Worm (Caenorhabditis elegans) whole organism, L1 larva: Measurements from ENCODE around the gene fbxa-95.

Experiments used
- F16B12.6 ChIP-seq: fragments of 150-350 bp; optimal IDR thresholded peaks from 2 replicates; lab custom pipeline; 2014; ENCODE audit warnings: missing biosample characterization, missing genetic modification characterization
- alr-1 ChIP-seq: fragments of 200-800 bp; sonication (Bioruptor generic); optimal IDR thresholded peaks from 2 replicates; lab custom pipeline; 2018; ENCODE audit warnings: borderline replicate concordance, mild to moderate bottlenecking, missing genetic modification characterization, missing compliant biosample characterization
- aly-2 ChIP-seq: fragments of 150-350 bp; optimal IDR thresholded peaks from 2 replicates; lab custom pipeline; 2014; ENCODE audit warnings: missing biosample characterization, missing genetic modification characterization
- ceh-63 ChIP-seq: fragments of 200-800 bp; sonication (Bioruptor generic); optimal IDR thresholded peaks from 2 replicates; lab custom pipeline; 2018; ENCODE audit warnings: mild to moderate bottlenecking, missing genetic modification characterization, missing compliant biosample characterization
- ces-1 ChIP-seq: fragments of 150-350 bp; optimal IDR thresholded peaks from 2 replicates; lab custom pipeline; 2014; ENCODE audit warnings: missing biosample characterization, missing genetic modification reagents, missing genetic modification characterization
- dpl-1 ChIP-seq, 3 experiments: fragments of 150-350 bp in 2 of 3; sonication (generic microtip) in 1 of 3; optimal IDR thresholded peaks; 2 replicates each; lab custom pipeline; 2014 to 2017; ENCODE audit warnings: missing biosample characterization in 3 of 3, missing genetic modification characterization in 3 of 3, missing genetic modification reagents in 3 of 3
- dsc-1 ChIP-seq: sonication (generic microtip); optimal IDR thresholded peaks from 2 replicates; lab custom pipeline; 2016; ENCODE audit warnings: mild to moderate bottlenecking, missing genetic modification characterization, missing compliant biosample characterization
- efl-1 ChIP-seq, 4 experiments: fragments of 150-350 bp; optimal IDR thresholded peaks in 3 of 4; peaks in 1 of 4; 1 replicate in 1 of 4; 2 replicates in 3 of 4; lab custom pipeline; 2014; ENCODE audit warnings: missing biosample characterization in 2 of 4, missing genetic modification characterization in 2 of 4, missing genetic modification reagents in 2 of 4
- efl-3 ChIP-seq: fragments of 200-800 bp; sonication (Bioruptor generic); optimal IDR thresholded peaks from 2 replicates; lab custom pipeline; 2018; ENCODE audit warnings: mild to moderate bottlenecking, missing genetic modification characterization, missing compliant biosample characterization
- egl-13 ChIP-seq: sonication (generic microtip); optimal IDR thresholded peaks from 2 replicates; lab custom pipeline; 2016; ENCODE audit warnings: missing genotype, missing genetic modification reagents, missing genetic modification characterization, missing compliant biosample characterization
- elt-2 ChIP-seq: sonication (generic microtip); optimal IDR thresholded peaks from 2 replicates; lab custom pipeline; 2016; ENCODE audit warnings: missing genetic modification characterization, mild to moderate bottlenecking, inconsistent platforms, missing compliant biosample characterization, missing genetic modification reagents
- elt-3 ChIP-seq, 6 experiments: fragments of 150-350 bp in 1 of 6; sonication (generic microtip); optimal IDR thresholded peaks; 2 replicates each; lab custom pipeline; 2017 to 2018; ENCODE audit warnings: missing biosample characterization in 6 of 6, missing genetic modification characterization in 6 of 6, inconsistent platforms in 1 of 6
- ets-5 ChIP-seq: fragments of 200-800 bp; sonication (Bioruptor generic); IDR thresholded peaks from 2 replicates; pipeline ENCODE4 v1.3.6; 2022; ENCODE audit warnings: missing genetic modification characterization, missing compliant biosample characterization
- grh-1 ChIP-seq: fragments of 200-800 bp; sonication (Bioruptor generic); IDR thresholded peaks from 2 replicates; pipeline ENCODE4 v1.3.6; 2022; ENCODE audit warnings: missing genetic modification reagents, missing genetic modification characterization, missing compliant biosample characterization
- jun-1 ChIP-seq: fragments of 150-350 bp; optimal IDR thresholded peaks from 2 replicates; lab custom pipeline; 2014; ENCODE audit warnings: missing biosample characterization, missing genetic modification reagents, missing genetic modification characterization
- lin-14 ChIP-seq: fragments of 200-800 bp; sonication (Bioruptor generic); optimal IDR thresholded peaks from 2 replicates; lab custom pipeline; 2018; ENCODE audit warnings: mild to moderate bottlenecking, missing genetic modification characterization, moderate library complexity, missing compliant biosample characterization
- lin-15B ChIP-seq: fragments of 150-350 bp; sonication (generic microtip); optimal IDR thresholded peaks from 3 replicates; lab custom pipeline; 2014; ENCODE audit warnings: missing biosample characterization, missing genetic modification characterization
- lin-35 ChIP-seq, 2 experiments: fragments of 150-350 bp; optimal IDR thresholded peaks; 2 replicates each; lab custom pipeline; 2014; ENCODE audit warnings: missing biosample characterization in 2 of 2, missing genetic modification characterization in 2 of 2, missing genetic modification reagents in 2 of 2
- lsy-2 ChIP-seq, 2 experiments: fragments of 150-350 bp; optimal IDR thresholded peaks; 2 replicates each; lab custom pipeline; 2014; ENCODE audit warnings: missing biosample characterization in 2 of 2, missing genetic modification characterization in 2 of 2
- mdl-1 ChIP-seq, 2 experiments: fragments of 150-350 bp; optimal IDR thresholded peaks; 2 replicates each; lab custom pipeline; 2014 to 2017; ENCODE audit warnings: missing biosample characterization in 2 of 2, missing genetic modification characterization in 2 of 2, inconsistent platforms in 1 of 2
- mep-1 ChIP-seq: fragments of 150-350 bp; optimal IDR thresholded peaks from 2 replicates; lab custom pipeline; 2014; ENCODE audit warnings: missing biosample characterization, missing genetic modification characterization
- nhr-11 ChIP-seq: fragments of 150-350 bp; optimal IDR thresholded peaks from 2 replicates; lab custom pipeline; 2014; ENCODE audit warnings: missing biosample characterization, missing genetic modification characterization
- nhr-12 ChIP-seq: sonication (generic microtip); optimal IDR thresholded peaks from 2 replicates; lab custom pipeline; 2017; ENCODE audit warnings: missing biosample characterization, missing genetic modification characterization
- nhr-237 ChIP-seq: fragments of 150-350 bp; optimal IDR thresholded peaks from 2 replicates; lab custom pipeline; 2014; ENCODE audit warnings: missing biosample characterization, missing genetic modification characterization
- nhr-28 ChIP-seq: fragments of 150-350 bp; optimal IDR thresholded peaks from 2 replicates; lab custom pipeline; 2014; ENCODE audit warnings: missing biosample characterization, missing genetic modification characterization
- nhr-76 ChIP-seq: sonication (generic microtip); optimal IDR thresholded peaks from 2 replicates; lab custom pipeline; 2017; ENCODE audit warnings: missing biosample characterization, missing genetic modification characterization
- nhr-90 ChIP-seq: sonication (generic microtip); optimal IDR thresholded peaks from 2 replicates; lab custom pipeline; 2016; ENCODE audit warnings: mild to moderate bottlenecking, missing genetic modification characterization, missing compliant biosample characterization; ENCODE audit not compliant: poor library complexity
- pag-3 ChIP-seq: sonication (generic microtip); optimal IDR thresholded peaks from 2 replicates; lab custom pipeline; 2017; ENCODE audit warnings: missing genetic modification characterization, mild to moderate bottlenecking, missing compliant biosample characterization, antibody characterized with exemption, borderline replicate concordance; ENCODE audit not compliant: insufficient read depth
- pqm-1 ChIP-seq: sonication (generic microtip); optimal IDR thresholded peaks from 3 replicates; lab custom pipeline; 2017; ENCODE audit warnings: missing biosample characterization, missing genetic modification characterization
- rnt-1 ChIP-seq: sonication (generic microtip); optimal IDR thresholded peaks from 2 replicates; lab custom pipeline; 2016; ENCODE audit warnings: mild to moderate bottlenecking, missing genetic modification characterization, moderate library complexity, missing compliant biosample characterization
- snpc-4 ChIP-seq: fragments of 150-350 bp; optimal IDR thresholded peaks from 2 replicates; lab custom pipeline; 2014; ENCODE audit warnings: missing biosample characterization, missing genetic modification characterization
- sptf-1 ChIP-seq: fragments of 150-350 bp; optimal IDR thresholded peaks from 2 replicates; lab custom pipeline; 2014; ENCODE audit warnings: missing biosample characterization, missing genetic modification characterization
- sup-37 ChIP-seq: fragments of 200-800 bp; sonication (Bioruptor generic); optimal IDR thresholded peaks from 2 replicates; lab custom pipeline; 2018; ENCODE audit warnings: mild to moderate bottlenecking, missing genetic modification characterization, missing compliant biosample characterization
- swsn-7 ChIP-seq: sonication (generic microtip); optimal IDR thresholded peaks from 2 replicates; lab custom pipeline; 2016; ENCODE audit warnings: missing genetic modification characterization, missing compliant biosample characterization
- tlp-1 ChIP-seq: fragments of 150-350 bp; optimal IDR thresholded peaks from 2 replicates; lab custom pipeline; 2014; ENCODE audit warnings: missing biosample characterization, missing genetic modification characterization
- unc-130 ChIP-seq: fragments of 150-350 bp; optimal IDR thresholded peaks from 2 replicates; lab custom pipeline; 2017; ENCODE audit warnings: missing biosample characterization, missing genetic modification characterization, inconsistent platforms
- unc-86 ChIP-seq: sonication (generic microtip); optimal IDR thresholded peaks from 2 replicates; lab custom pipeline; 2016; ENCODE audit warnings: missing genetic modification characterization, missing compliant biosample characterization
- unc-98 ChIP-seq: fragments of 200-800 bp; sonication (Bioruptor generic); IDR thresholded peaks from 2 replicates; pipeline ENCODE4 v1.3.6; 2022; ENCODE audit warnings: missing genetic modification characterization, missing compliant biosample characterization
- xbp-1 ChIP-seq: sonication (generic microtip); optimal IDR thresholded peaks from 2 replicates; lab custom pipeline; 2016; ENCODE audit warnings: missing genetic modification characterization, missing compliant biosample characterization

The fbxa-95 gene

DNA sequence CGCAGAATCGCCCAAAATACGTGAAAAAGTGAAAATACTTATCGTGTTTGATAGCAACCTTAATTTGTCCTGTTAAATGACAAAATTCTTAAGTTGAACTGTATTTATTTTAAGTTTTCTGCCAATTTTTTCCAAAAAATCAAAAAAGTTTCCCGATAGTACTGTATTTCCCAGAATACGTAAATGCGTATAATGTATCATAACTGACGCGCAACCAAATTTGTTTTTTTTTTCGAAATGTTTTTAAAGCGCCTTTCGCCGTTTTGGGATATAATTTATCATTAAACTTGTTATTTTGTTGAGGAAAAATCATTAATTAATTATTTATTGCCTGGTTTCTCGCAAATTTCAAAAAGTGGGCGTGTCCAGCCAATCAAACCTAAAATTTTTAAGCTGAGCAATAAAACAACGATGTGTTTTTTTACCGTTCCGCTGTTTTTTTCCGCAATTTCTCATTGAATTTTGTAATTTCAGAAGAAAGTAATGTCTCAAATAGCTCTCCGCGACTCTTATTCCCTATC is at the start of gene fbxa-95:
TSS of gene fbxa-95 (plus strand) at position 471 of the 521 bp plus-strand sequence.
- TF ChIP-seq dpl-1 (GFP tag; optimal IDR thresholded peaks at IDR 0.05; lab: Kevin White, UChicago): no peak
- TF ChIP-seq pag-3 (tag; lab: Kevin White, UChicago): no peak
- no peak for TF ChIP-seq rnt-1 (tag; lab: Kevin White, UChicago)
- TF ChIP-seq sup-37: no peak
- TF ChIP-seq lin-35 (GFP tag; optimal IDR thresholded peaks at IDR 0.05; lab: Kevin White, UChicago): no peak
- TF ChIP-seq ceh-63 (GFP tag; lab: Kevin White, UChicago): no peak
- TF ChIP-seq nhr-12 (tag; lab: Kevin White, UChicago): no peak
- TF ChIP-seq mdl-1 (tag; optimal IDR thresholded peaks at IDR 0.05; lab: Kevin White, UChicago): no peak

DNA sequence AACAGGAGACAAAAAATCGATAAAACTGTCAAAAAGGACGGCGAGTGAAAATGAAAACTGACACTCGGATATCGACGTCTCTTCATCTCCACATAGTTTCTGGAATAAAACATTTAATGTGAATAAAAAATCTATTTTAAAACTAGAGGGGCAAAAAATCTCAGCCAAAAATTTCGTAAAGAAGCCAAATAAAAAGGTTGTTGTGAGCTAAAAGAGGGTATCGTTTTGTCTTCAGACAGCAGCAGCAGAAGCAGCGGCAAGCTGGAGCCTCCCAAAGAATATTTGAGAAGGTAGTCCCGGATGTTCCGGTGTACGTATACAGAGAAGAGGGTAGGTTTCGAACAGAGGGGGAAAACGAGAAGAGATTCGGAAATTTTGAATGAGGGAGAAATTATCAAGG is 49.4 kb upstream of the fbxa-95 start, which contains the start of gene lgc-31:
TSS of gene lgc-31 (minus strand) at position 101 of the 400 bp plus-strand sequence.
- TF ChIP-seq mep-1 (tag; lab: Kevin White, UChicago): no peak
- no peak for TF ChIP-seq pqm-1 (tag; lab: Kevin White, UChicago)
- TF ChIP-seq swsn-7 (tag; lab: Kevin White, UChicago): no peak
- no peak for TF ChIP-seq unc-130 (tag; lab: Kevin White, UChicago)
- no peak for TF ChIP-seq ces-1 (GFP tag; lab: Kevin White, UChicago)
- no peak for TF ChIP-seq efl-1 (optimal IDR thresholded peaks at IDR 0.05; lab: Kevin White, UChicago)
- TF ChIP-seq efl-1 (GFP tag; optimal IDR thresholded peaks at IDR 0.05 in 1 of 2; lab: Kevin White, UChicago): no peak
- no peak for TF ChIP-seq nhr-28 (tag; lab: Kevin White, UChicago)
- TF ChIP-seq efl-3: no peak
- TF ChIP-seq lin-14 (GFP tag; lab: Kevin White, UChicago): no peak
- no peak for TF ChIP-seq F16B12.6 (tag; lab: Kevin White, UChicago)
- TF ChIP-seq unc-86 (tag; lab: Kevin White, UChicago): no peak
- TF ChIP-seq nhr-237 (tag; lab: Kevin White, UChicago): no peak
- TF ChIP-seq lin-15B (tag; lab: Kevin White, UChicago): no peak
- no peak for TF ChIP-seq nhr-12 (tag; lab: Kevin White, UChicago)
- TF ChIP-seq lsy-2 (tag; optimal IDR thresholded peaks at IDR 0.05; lab: Kevin White, UChicago): no peak

ce11 chrV:15529069-15529468 is 42.2 kb upstream of the fbxa-95 start, which contains the start of gene srh-276:
Gene srh-276, plus strand, starts transcription at chrV:15529369.
- no peak for TF ChIP-seq dsc-1
- TF ChIP-seq nhr-90 (tag; lab: Kevin White, UChicago): no peak
- TF ChIP-seq lin-35 (GFP tag; optimal IDR thresholded peaks at IDR 0.05; lab: Kevin White, UChicago): no peak
- TF ChIP-seq sup-37: no peak
- TF ChIP-seq egl-13 (tag; lab: Kevin White, UChicago): no peak
- no peak for TF ChIP-seq aly-2
- TF ChIP-seq pqm-1 (tag; lab: Kevin White, UChicago): no peak
- no peak for TF ChIP-seq elt-2
- TF ChIP-seq ets-5: no peak
- no peak for TF ChIP-seq alr-1 (tag; lab: Kevin White, UChicago)
- no peak for TF ChIP-seq jun-1

DNA sequence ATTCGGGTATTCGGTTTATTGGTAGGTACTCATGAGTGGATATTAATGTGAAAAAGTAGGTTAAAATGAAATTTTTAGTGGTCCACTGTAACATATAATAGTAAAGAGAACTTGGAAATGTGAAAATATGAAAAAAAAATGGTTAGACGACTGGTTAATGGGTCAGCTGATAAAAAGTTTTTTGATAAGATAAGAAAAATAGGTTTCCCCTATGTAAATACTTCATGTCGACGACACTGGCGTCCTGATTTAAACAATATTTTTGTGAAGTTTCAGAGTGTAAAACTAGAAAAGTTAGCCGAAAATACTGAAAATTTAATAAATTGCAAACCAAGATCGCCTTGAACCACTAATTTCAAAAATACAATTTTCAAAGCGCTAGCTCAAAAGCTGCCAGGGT is 38.2 kb upstream of the fbxa-95 start, which contains the start of gene F21A3.11:
TSS of gene F21A3.11 (minus strand) at position 117 of the 400 bp plus-strand sequence.
- no peak for TF ChIP-seq ceh-63 (GFP tag; lab: Kevin White, UChicago)
- TF ChIP-seq elt-2: peak; percentile 70
- no peak for TF ChIP-seq unc-98 (GFP tag; lab: Robert Waterston, UW)
- no peak for TF ChIP-seq nhr-76
- TF ChIP-seq xbp-1 (tag; lab: Kevin White, UChicago): no peak

DNA sequence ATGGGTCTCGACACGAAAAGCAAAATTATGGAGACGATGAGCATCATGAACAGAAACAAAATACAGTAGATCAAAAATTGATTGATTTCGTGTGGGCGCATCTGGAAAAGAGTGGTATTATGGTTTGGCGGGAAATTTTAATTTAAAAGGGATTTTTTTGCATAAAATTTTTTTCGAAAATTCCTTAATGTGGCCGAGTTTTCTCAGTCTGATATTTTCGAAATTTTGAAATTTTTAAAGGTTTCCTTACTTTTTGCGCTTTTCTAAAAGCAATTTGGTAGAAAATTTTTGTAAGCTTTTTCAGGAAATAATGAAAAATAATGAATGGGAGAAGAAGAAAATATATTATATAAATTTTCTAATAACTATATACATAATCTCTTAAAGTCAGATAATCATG is 37.4 kb upstream of the fbxa-95 start, which contains the start of gene F21A3.2:
TSS of gene F21A3.2 (minus strand) at position 101 of the 400 bp plus-strand sequence.
- no peak for TF ChIP-seq elt-2
- TF ChIP-seq grh-1 (GFP tag; lab: Robert Waterston, UW): no peak
- no peak for TF ChIP-seq elt-3 (tag; optimal IDR thresholded peaks at IDR 0.05; lab: Kevin White, UChicago)
- TF ChIP-seq snpc-4: no peak
- TF ChIP-seq nhr-28 (tag; lab: Kevin White, UChicago): no peak
- no peak for TF ChIP-seq sptf-1 (tag; lab: Kevin White, UChicago)
- no peak for TF ChIP-seq jun-1
- TF ChIP-seq tlp-1 (tag; lab: Kevin White, UChicago): no peak
- TF ChIP-seq nhr-11 (tag; lab: Kevin White, UChicago): no peak
- no peak for TF ChIP-seq unc-98 (GFP tag; lab: Robert Waterston, UW)
- TF ChIP-seq, all 84 proteins: peak for 0
